Worm (Caenorhabditis elegans) whole organism, L3 larva: ENCODE results near the gene T06C12.12.

Source experiments
- lin-15B ChIP-seq: fragments of 150-350 bp; optimal IDR thresholded peaks from 2 replicates; lab custom pipeline; 2014; ENCODE audit warnings: missing biosample characterization, missing genetic modification characterization
- nhr-237 ChIP-seq: fragments of 150-350 bp; optimal IDR thresholded peaks from 2 replicates; lab custom pipeline; 2014; ENCODE audit warnings: missing biosample characterization, missing genetic modification characterization
- nhr-25 ChIP-seq: sonication (generic microtip); optimal IDR thresholded peaks from 2 replicates; lab custom pipeline; 2017; ENCODE audit warnings: missing biosample characterization, missing genetic modification characterization
- nhr-76 ChIP-seq: fragments of 150-350 bp; sonication (generic microtip); optimal IDR thresholded peaks from 5 replicates; lab custom pipeline; 2014; ENCODE audit warnings: missing biosample characterization, missing genetic modification characterization
- unc-62 ChIP-seq: fragments of 150-350 bp; sonication (generic microtip); optimal IDR thresholded peaks from 4 replicates; lab custom pipeline; 2014; ENCODE audit warnings: missing biosample characterization, missing genetic modification reagents, missing genetic modification characterization
- zag-1 ChIP-seq: fragments of 150-350 bp; optimal IDR thresholded peaks from 2 replicates; lab custom pipeline; 2014; ENCODE audit warnings: missing biosample characterization, missing genetic modification characterization

DNA sequence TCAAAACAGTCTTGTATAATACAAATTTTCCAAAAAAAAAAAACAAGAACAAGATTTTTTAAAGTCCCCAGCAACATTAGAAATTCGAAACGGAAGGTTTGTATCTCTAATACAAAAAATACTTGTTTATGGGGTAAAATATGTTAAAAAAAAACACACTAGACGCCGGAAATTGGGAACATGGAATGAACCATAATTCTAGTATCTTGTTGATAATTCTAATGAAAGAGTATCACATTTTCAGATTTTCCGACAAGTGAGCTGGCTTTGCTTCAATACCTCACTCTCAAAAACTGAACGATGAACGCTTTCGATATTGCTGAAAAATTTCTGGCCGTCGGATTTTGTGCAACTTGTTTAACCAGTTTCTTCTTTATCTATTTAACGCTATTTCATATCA, 5.8 kb downstream of the T06C12.12 start, which contains the start of gene str-60:
- TF ChIP-seq unc-62 (GFP tag; lab: Kevin White, UChicago) = no peak
- TF ChIP-seq lin-15B = no peak
- TF ChIP-seq zag-1 (tag; lab: Kevin White, UChicago) = no peak
- no peak for TF ChIP-seq nhr-25 (tag; lab: Kevin White, UChicago)
- no peak for TF ChIP-seq nhr-237
- TF ChIP-seq nhr-76 (tag; lab: Kevin White, UChicago) = no peak
